Fruit fly (Drosophila melanogaster): Measurements from ENCODE around the gene CG13050.

CG13050 gene

dm6 chr3L:16228659-16229205, 50.3 kb downstream of the CG13050 start, which contains the start of gene Tmx3 (continued):
- peak; percentile 77 for TF ChIP-seq danr (GFP tag; IDR thresholded peaks at IDR 0.05)
- peak; percentile 84 for TF ChIP-seq YL-1 (GFP tag; optimal IDR thresholded peaks at IDR 0.05)
- peak; percentile 83 for TF ChIP-seq CG8290 (GFP tag; optimal IDR thresholded peaks at IDR 0.05)
- peak in 1 of 2 experiments; percentile 19 for TF ChIP-seq CG8290 (tag; optimal IDR thresholded peaks at IDR 0.05)
- TF ChIP-seq gro (GFP tag; optimal IDR thresholded peaks at IDR 0.05): no peak
- TF ChIP-seq Tbp (GFP tag; optimal IDR thresholded peaks at IDR 0.05): no peak
- peak; percentile 94 for TF ChIP-seq MBD-R2 (GFP tag; IDR thresholded peaks at IDR 0.05)
- TF ChIP-seq CG34376 (GFP tag; optimal IDR thresholded peaks at IDR 0.05): no peak
- TF ChIP-seq crol (GFP tag; IDR thresholded peaks at IDR 0.05): 0 out of 2 replicates have a peak, but pooled peaks have one; percentile 20
- peak; percentile 77 for TF ChIP-seq jigr1 (GFP tag; IDR thresholded peaks at IDR 0.05)
- peak; percentile 77 for TF ChIP-seq CG7357 (GFP tag; IDR thresholded peaks at IDR 0.05)
- TF ChIP-seq CG3281 (GFP tag; optimal IDR thresholded peaks at IDR 0.05): peak; percentile 74
- peak; percentile 95 for TF ChIP-seq Rfx (GFP tag; IDR thresholded peaks at IDR 0.05)
- peak; percentile 30; the same call in 1 of the 2 replicates for TF ChIP-seq ham (GFP tag; IDR thresholded peaks at IDR 0.05)
- TF ChIP-seq CG2199 (GFP tag; IDR thresholded peaks at IDR 0.05): peak; percentile 25; the same call in 1 of the 3 replicates
- TF ChIP-seq Lpt (GFP tag; optimal IDR thresholded peaks at IDR 0.05): no peak
- TF ChIP-seq CG1647 (GFP tag; optimal IDR thresholded peaks at IDR 0.05): peak; percentile 39
- peak; percentile 79 for TF ChIP-seq wor (GFP tag; IDR thresholded peaks at IDR 0.05)
- no peak for TF ChIP-seq fru (optimal IDR thresholded peaks at IDR 0.05)
- peak; percentile 28 for TF ChIP-seq Dp (GFP tag; optimal IDR thresholded peaks at IDR 0.05)
- TF ChIP-seq CG13123 (GFP tag; optimal IDR thresholded peaks at IDR 0.05): peak; percentile 79
- peak; percentile 93 for TF ChIP-seq Gug (GFP tag; IDR thresholded peaks at IDR 0.05)
- TF ChIP-seq fd3F (GFP tag; optimal IDR thresholded peaks at IDR 0.05): peak; percentile 86
- TF ChIP-seq dimm (GFP tag; IDR thresholded peaks at IDR 0.05): peak; percentile 84
- TF ChIP-seq Vsx1 (GFP tag; optimal IDR thresholded peaks at IDR 0.05): no peak
- peak; percentile 55 for TF ChIP-seq pum (GFP tag; optimal IDR thresholded peaks at IDR 0.05)
- TF ChIP-seq CG18599 (GFP tag; optimal IDR thresholded peaks at IDR 0.05): no peak
- no peak for TF ChIP-seq CG18476 (GFP tag; optimal IDR thresholded peaks at IDR 0.05)
- peak; percentile 58 for TF ChIP-seq psq (GFP tag; optimal IDR thresholded peaks at IDR 0.05)
- TF ChIP-seq CG17186 (GFP tag; optimal IDR thresholded peaks at IDR 0.05): peak; percentile 11
- TF ChIP-seq Hr39 (optimal IDR thresholded peaks at IDR 0.05): no peak
- TF ChIP-seq hkb (optimal IDR thresholded peaks at IDR 0.05): no peak
- peak; percentile 84 for TF ChIP-seq hkb (GFP tag; IDR thresholded peaks at IDR 0.05)
- peak; percentile 76; the same call in 2 of the 3 replicates for TF ChIP-seq gce (GFP tag; IDR thresholded peaks at IDR 0.05)
- TF ChIP-seq sug (tag; optimal IDR thresholded peaks at IDR 0.05): peak; percentile 31
- peak; percentile 72; the same call in 1 of the 2 replicates for TF ChIP-seq toy (GFP tag; IDR thresholded peaks at IDR 0.05)
- TF ChIP-seq wdn (GFP tag; IDR thresholded peaks at IDR 0.05): peak; percentile 88
- TF ChIP-seq cad (GFP tag; optimal IDR thresholded peaks at IDR 0.05): no peak
- TF ChIP-seq CG11504 (tag; optimal IDR thresholded peaks at IDR 0.05): peak; percentile 91
- TF ChIP-seq Asciz (GFP tag; optimal IDR thresholded peaks at IDR 0.05): peak; percentile 30
- peak; percentile 89 for TF ChIP-seq CG8924 (tag; optimal IDR thresholded peaks at IDR 0.05)
- TF ChIP-seq zen2 (GFP tag; IDR thresholded peaks at IDR 0.05; ENCODE audit: partially characterized antibody): no peak
- no peak for TF ChIP-seq CG16813 (GFP tag; IDR thresholded peaks at IDR 0.05; ENCODE audit: partially characterized antibody)
- peak; percentile 36 for TF ChIP-seq Mad (GFP tag; optimal IDR thresholded peaks at IDR 0.05)
- 0 out of 2 replicates have a peak, but pooled peaks have one; percentile 32 for TF ChIP-seq Lim3 (GFP tag; IDR thresholded peaks at IDR 0.05)
- peak; percentile 59 for TF ChIP-seq CG10431 (GFP tag; optimal IDR thresholded peaks at IDR 0.05)
- TF ChIP-seq CG6654 (GFP tag; optimal IDR thresholded peaks at IDR 0.05): peak; percentile 33
- TF ChIP-seq p53 (GFP tag; optimal IDR thresholded peaks at IDR 0.05): no peak
- peak; percentile 83 for TF ChIP-seq Fer3 (tag; optimal IDR thresholded peaks at IDR 0.05)
- peak; percentile 32 for TF ChIP-seq slp2 (GFP tag; optimal IDR thresholded peaks at IDR 0.05)
- TF ChIP-seq emc (GFP tag; optimal IDR thresholded peaks at IDR 0.05): peak; percentile 19
- peak; percentile 61 for TF ChIP-seq CrebB (tag; optimal IDR thresholded peaks at IDR 0.05)

All from whole organism, embryonic.